Fruit fly (Drosophila melanogaster): ENCODE results near the gene CG15385.

Gene CG15385

DNA sequence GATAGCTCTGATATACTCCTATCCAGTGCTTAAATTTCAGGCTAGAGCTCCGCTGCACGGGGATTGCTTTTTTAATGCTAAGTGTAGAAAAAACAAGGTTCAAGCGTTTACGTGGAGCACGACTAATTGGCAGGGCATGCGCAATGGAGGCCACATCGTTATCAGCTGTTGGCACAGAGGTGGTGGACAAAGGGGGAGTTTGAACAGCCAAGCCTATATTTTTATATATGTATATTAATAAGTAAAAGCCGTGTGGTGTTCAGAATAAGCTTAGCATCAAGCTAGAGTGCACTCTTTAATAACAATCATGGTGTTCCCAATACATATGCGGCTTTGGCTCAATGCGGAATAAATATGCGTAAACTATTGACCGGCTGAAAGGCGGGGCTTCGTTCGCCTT lies at the start of gene CG15385:
CG15385 (minus strand) TSS at position 94 of the 400 bp plus-strand sequence.
- TF ChIP-seq CG8478 (optimal IDR thresholded peaks at IDR 0.05) (no peak), usp (GFP tag; optimal IDR thresholded peaks at IDR 0.05) (no peak), EcR (GFP tag; optimal IDR thresholded peaks at IDR 0.05) (no peak)

DNA sequence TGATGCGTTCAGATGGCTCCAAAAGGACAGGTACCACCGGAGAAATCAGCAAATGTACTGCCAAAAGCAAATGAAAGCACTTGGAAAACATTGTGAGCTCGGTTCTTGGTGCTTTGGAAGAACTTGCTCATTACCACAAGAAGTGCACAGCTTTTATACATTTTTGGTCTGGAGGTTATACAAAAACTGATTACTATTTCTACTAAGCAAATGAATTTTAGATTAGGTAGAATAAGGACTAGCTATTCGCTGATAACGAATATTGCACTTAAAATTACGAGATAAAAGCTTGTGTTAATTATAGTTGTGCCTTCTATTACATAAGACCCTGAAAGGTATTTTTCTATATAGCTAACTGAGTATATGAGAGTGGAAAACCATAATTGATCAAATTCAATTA lies 42.6 kb upstream of the CG15385 start, which contains the start of gene Send1:
Send1 (minus strand) TSS at position 101 of the 400 bp plus-strand sequence.
- TF ChIP-seq psq (optimal IDR thresholded peaks at IDR 0.05) (no peak), usp (GFP tag; optimal IDR thresholded peaks at IDR 0.05) (no peak), Dll (optimal IDR thresholded peaks at IDR 0.05) (no peak), EcR (GFP tag; optimal IDR thresholded peaks at IDR 0.05) (no peak), pan (optimal IDR thresholded peaks at IDR 0.05) (no peak), CG8478 (optimal IDR thresholded peaks at IDR 0.05) (no peak)

DNA sequence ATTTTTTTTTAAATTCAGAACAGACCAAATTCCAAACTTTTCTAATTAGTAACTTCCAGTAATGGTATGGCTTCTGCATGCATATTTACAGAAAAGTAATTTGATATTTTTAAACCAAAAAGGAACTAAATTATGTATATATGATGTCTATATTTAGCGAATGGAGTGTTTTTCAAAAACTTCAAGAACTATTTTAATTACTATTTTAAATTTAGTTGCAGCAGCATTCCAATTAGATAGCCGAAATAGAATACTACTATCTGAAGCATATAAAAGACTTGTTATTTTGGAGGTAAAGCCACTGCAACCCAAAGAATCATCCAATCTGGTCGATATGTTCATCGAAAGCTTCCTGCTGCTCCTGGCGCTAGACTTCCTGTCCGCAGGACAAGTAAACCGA lies 40.4 kb upstream of the CG15385 start, which contains the start of gene CG17234:
CG17234 (plus strand) TSS at position 301 of the 400 bp plus-strand sequence.
- TF ChIP-seq psq (optimal IDR thresholded peaks at IDR 0.05) = no peak
- TF ChIP-seq usp (GFP tag; optimal IDR thresholded peaks at IDR 0.05) = no peak
- no peak for TF ChIP-seq EcR (GFP tag; optimal IDR thresholded peaks at IDR 0.05)
- TF ChIP-seq pan (optimal IDR thresholded peaks at IDR 0.05) = no peak
- no peak for TF ChIP-seq CG8478 (optimal IDR thresholded peaks at IDR 0.05)
- TF ChIP-seq Dll (optimal IDR thresholded peaks at IDR 0.05) = no peak

DNA sequence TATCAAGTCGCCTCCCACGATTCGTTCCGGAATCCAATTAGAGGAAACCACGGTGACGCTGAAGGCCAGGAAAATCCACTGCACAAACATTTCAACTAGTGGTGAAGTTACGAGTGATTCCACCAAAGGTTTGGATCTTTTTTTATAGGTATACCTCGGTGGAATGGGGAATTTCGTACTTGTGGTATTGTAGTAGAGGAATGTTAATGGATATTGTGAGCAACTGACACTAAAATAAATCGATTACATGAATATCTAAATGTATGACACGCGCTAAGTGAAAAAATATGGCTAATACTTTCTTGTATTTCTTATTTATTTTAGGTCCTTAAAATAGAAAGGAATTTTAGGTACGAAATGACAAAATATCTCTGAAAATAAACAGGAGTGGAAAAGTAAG lies 39.9 kb upstream of the CG15385 start, which contains the start of gene CG17239:
CG17239 (minus strand) TSS at position 101 of the 400 bp plus-strand sequence.
- TF ChIP-seq usp (GFP tag; optimal IDR thresholded peaks at IDR 0.05) (no peak), CG8478 (optimal IDR thresholded peaks at IDR 0.05) (no peak), EcR (GFP tag; optimal IDR thresholded peaks at IDR 0.05) (no peak), Dll (optimal IDR thresholded peaks at IDR 0.05) (no peak), psq (optimal IDR thresholded peaks at IDR 0.05) (no peak), pan (optimal IDR thresholded peaks at IDR 0.05) (no peak)

DNA sequence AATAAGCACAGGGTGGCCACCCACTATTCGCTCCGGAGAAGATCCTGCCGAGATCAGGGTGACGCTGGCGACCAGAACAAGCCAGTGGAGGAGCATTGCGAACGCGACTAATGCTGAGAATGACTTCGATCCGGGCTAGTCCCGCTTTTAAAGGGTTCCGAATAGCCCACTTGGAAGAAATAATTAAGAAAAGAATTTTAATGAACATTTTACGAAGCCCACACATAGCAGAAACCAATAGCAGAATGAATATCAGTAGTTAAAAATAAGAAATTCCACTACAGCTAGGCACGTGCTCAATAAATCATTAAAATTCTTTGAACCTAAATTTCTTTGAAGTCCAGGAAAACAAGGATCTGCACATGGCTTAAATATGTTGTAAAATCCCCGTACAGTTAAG lies 38.8 kb upstream of the CG15385 start, which contains the start of gene Ser12:
Ser12 (minus strand) TSS at position 101 of the 400 bp plus-strand sequence.
- TF ChIP-seq Dll (optimal IDR thresholded peaks at IDR 0.05) (no peak), psq (optimal IDR thresholded peaks at IDR 0.05) (no peak), usp (GFP tag; optimal IDR thresholded peaks at IDR 0.05) (no peak), EcR (GFP tag; optimal IDR thresholded peaks at IDR 0.05) (no peak)

DNA sequence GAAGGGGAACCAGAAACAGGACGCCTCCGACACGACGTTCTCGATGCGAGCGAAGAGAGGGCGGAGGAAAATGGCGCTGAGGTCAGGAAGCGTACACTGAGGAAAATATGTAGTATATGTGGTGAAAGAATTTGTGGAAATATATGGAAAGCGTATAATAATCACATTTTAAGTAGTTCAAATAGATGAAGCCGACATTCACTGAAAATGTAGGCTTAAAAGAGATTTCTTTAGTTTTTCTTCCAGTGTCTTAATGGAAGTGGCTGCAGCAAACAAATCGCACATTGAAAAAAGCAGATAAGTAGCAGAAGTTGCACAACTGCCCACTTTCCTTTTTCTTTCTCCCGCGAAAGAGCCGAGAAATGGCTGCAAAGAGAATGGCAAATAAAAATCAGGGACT lies 37.2 kb upstream of the CG15385 start:
- no peak for TF ChIP-seq pan (optimal IDR thresholded peaks at IDR 0.05)
- no peak for TF ChIP-seq CG8478 (optimal IDR thresholded peaks at IDR 0.05)
- no peak for TF ChIP-seq EcR (GFP tag; optimal IDR thresholded peaks at IDR 0.05)
- TF ChIP-seq psq (optimal IDR thresholded peaks at IDR 0.05) = no peak
- TF ChIP-seq Dll (optimal IDR thresholded peaks at IDR 0.05) = no peak
- TF ChIP-seq usp (GFP tag; optimal IDR thresholded peaks at IDR 0.05) = no peak

DNA sequence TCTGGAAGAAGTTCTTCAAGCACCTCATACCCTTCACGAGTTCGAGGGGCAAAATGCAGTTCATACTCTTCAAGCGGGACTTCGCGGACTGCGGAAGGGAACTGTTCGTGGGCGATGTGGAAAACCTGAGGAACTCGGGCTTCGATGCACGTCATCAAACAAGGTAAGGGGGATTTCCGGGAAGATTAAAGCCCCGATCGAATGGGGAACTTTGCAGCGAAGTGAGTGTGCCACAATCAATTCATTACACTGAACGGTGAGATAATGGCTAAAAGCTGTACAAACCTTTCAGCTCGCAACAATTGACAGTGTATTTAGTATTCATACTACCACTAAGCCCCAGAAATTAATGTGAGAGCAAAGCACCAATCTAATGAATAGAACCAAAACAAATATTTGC lies 30.4 kb upstream of the CG15385 start:
- TF ChIP-seq EcR (GFP tag; optimal IDR thresholded peaks at IDR 0.05) (no peak), pan (optimal IDR thresholded peaks at IDR 0.05) (no peak), CG8478 (optimal IDR thresholded peaks at IDR 0.05) (no peak), Dll (optimal IDR thresholded peaks at IDR 0.05) (no peak), psq (optimal IDR thresholded peaks at IDR 0.05) (no peak), usp (GFP tag; optimal IDR thresholded peaks at IDR 0.05) (no peak)

DNA sequence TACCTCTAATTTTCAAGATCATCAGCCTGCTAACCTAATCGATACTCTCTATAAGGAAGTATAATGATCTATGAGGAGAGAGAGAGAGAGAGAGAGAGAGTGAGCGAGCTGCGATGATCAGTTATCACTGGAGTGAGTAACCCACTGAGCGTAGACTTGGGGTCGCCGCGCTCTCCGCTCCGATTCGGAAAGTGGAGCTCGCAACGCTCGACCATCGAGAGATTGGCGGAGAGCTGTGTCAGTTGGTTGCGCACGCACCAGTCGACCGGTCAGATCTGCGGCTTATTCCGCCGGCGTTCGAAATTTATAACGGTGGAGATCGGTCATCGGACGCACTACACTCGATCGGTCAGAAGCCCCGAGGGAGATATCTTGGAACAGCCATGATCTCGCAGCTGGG lies 29.8 kb upstream of the CG15385 start, which contains the start of gene CG4267:
CG4267 (plus strand) TSS at position 240 of the 400 bp plus-strand sequence.
- peak in 1 of 2 experiments; percentile 42 for TF ChIP-seq EcR (GFP tag; optimal IDR thresholded peaks at IDR 0.05)
- TF ChIP-seq psq (optimal IDR thresholded peaks at IDR 0.05) = no peak
- peak; percentile 96 for TF ChIP-seq Dll (optimal IDR thresholded peaks at IDR 0.05)
- TF ChIP-seq CG8478 (optimal IDR thresholded peaks at IDR 0.05) = no peak

DNA sequence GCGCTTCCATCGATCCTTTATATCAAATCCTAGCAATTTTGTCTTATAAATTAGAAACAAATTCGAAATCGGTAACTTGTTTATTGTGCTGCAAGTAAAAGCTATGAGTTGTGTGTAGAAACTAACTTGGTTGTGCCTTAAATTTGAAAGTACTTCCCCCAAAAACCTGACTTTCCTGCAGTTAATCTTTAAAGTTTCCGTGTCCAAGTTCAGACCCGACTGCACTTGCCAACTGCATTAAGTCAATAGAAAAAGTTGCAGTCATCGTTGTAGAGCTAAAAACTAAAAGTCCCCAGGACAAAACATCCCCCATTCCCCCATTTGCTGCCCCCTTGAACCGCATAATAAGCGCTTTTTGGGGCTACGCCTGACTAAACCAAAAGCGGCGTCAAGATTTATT lies 28.1 kb upstream of the CG15385 start, which contains the start of gene Tengl1:
Tengl1 (minus strand) TSS at position 101 of the 400 bp plus-strand sequence.
- no peak for TF ChIP-seq psq (optimal IDR thresholded peaks at IDR 0.05)
- no peak for TF ChIP-seq CG8478 (optimal IDR thresholded peaks at IDR 0.05)
- TF ChIP-seq EcR (GFP tag; optimal IDR thresholded peaks at IDR 0.05) = no peak
- TF ChIP-seq pan (optimal IDR thresholded peaks at IDR 0.05) = no peak
- no peak for TF ChIP-seq Dll (optimal IDR thresholded peaks at IDR 0.05)
- TF ChIP-seq usp (GFP tag; optimal IDR thresholded peaks at IDR 0.05) = no peak

DNA sequence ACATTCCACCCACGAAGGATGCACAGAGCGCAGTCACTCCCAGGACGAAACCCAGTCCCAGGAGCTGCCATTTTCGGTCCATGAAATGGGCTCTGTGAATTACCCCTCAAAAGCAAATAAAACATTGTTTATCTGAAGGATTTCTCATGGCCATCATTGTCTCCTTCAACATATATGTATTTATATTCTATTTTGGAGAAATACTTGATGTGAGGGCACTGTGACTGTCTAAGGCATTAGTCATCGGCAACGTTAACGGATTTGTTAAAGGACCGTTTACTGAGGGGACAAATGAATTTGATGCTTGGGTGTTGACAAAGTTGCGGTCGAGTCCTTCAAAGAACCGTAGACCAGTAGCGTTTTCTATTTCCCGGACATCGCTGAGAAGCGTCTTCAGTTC lies 26.9 kb upstream of the CG15385 start, which contains the start of gene Tengl2:
Tengl2 (minus strand) TSS at position 101 of the 400 bp plus-strand sequence.
- TF ChIP-seq pan (optimal IDR thresholded peaks at IDR 0.05) (no peak), usp (GFP tag; optimal IDR thresholded peaks at IDR 0.05) (no peak), CG8478 (optimal IDR thresholded peaks at IDR 0.05) (no peak), Dll (optimal IDR thresholded peaks at IDR 0.05) (no peak), EcR (GFP tag; optimal IDR thresholded peaks at IDR 0.05) (no peak), psq (optimal IDR thresholded peaks at IDR 0.05) (no peak)

DNA sequence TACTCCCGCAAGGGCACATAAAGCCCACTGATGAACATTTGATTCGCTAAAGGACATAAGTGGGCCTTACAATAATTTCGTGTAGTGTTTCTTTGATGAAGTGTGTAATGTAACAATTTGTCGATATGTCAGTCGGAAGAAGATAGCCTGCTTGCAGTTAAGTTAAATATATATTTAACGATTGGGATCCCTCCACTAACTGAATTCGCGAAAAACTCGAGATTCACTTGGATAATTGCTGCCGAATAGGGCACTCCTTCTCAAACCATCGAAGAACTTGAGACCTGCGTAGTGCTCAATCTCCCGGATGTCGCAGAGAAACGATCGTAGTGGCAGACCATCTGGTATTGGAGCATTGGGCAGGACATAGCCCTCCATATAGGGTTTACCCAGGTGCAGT lies 25.8 kb upstream of the CG15385 start, which contains the start of gene Tengl3:
Tengl3 (minus strand) TSS at position 101 of the 400 bp plus-strand sequence.
- TF ChIP-seq CG8478 (optimal IDR thresholded peaks at IDR 0.05) = no peak
- no peak for TF ChIP-seq usp (GFP tag; optimal IDR thresholded peaks at IDR 0.05)
- no peak for TF ChIP-seq pan (optimal IDR thresholded peaks at IDR 0.05)

DNA sequence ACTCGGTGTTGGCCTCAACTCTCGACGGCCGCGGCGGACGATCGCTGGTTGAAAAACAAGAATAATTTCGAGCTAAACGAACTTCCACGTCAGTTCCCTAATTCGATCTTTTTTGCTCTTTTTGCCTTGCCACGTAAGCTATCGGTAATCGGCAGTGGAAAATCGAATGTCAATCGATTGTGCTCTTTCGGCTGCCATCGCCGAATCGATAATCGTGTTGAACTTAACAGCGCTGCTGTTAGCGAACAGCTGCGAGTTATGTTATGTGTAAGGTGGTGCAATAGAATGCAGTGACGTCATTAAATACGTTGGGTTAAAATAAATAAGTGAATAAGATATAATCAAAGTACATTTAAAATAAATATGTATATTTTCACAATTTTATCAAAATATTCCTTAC lies 24.4 kb upstream of the CG15385 start, which contains the start of gene Sec24CD:
Sec24CD (minus strand) TSS at position 123 of the 400 bp plus-strand sequence.
- TF ChIP-seq pan (optimal IDR thresholded peaks at IDR 0.05) = no peak
- TF ChIP-seq Dll (optimal IDR thresholded peaks at IDR 0.05) = no peak
- TF ChIP-seq CG8478 (optimal IDR thresholded peaks at IDR 0.05) = no peak
- TF ChIP-seq usp (GFP tag; optimal IDR thresholded peaks at IDR 0.05) = no peak
- TF ChIP-seq psq (optimal IDR thresholded peaks at IDR 0.05) = no peak
- no peak for TF ChIP-seq EcR (GFP tag; optimal IDR thresholded peaks at IDR 0.05)
